Fruit fly (Drosophila melanogaster) whole organism, prepupa: ENCODE results near the gene Or19a.
A peak's percentile ranks its signal among the peaks of the same experiment; 100 is the strongest.

Experiments
- Blimp-1 ChIP-seq: fragments of 200-800 bp; sonication (Bioruptor generic); optimal IDR thresholded peaks from 3 replicates; lab custom pipeline; 2017; ENCODE audit warnings: missing biosample characterization, missing genetic modification characterization, mild to moderate bottlenecking, moderate library complexity, missing genetic modification reagents
- CG11762 ChIP-seq: fragments of 200-800 bp; sonication (Bioruptor generic); optimal IDR thresholded peaks from 3 replicates; lab custom pipeline; 2016; ENCODE audit warnings: missing biosample characterization, missing genetic modification characterization; ENCODE audit not compliant: insufficient read depth
- CG11902 ChIP-seq: fragments of 200-800 bp; sonication (Bioruptor generic); optimal IDR thresholded peaks from 3 replicates; lab custom pipeline; 2016; ENCODE audit warnings: missing biosample characterization, missing genetic modification characterization
- CG15336 ChIP-seq: fragments of 200-800 bp; sonication (Bioruptor generic); IDR thresholded peaks from 2 replicates; pipeline ENCODE4 v1.3.6; 2022; ENCODE audit warnings: missing biosample characterization, missing genetic modification characterization
- CG1621 ChIP-seq: fragments of 200-800 bp; sonication (Bioruptor generic); optimal IDR thresholded peaks from 3 replicates; lab custom pipeline; 2018; ENCODE audit warnings: missing biosample characterization, mild to moderate bottlenecking, missing genetic modification characterization
- CG3032 ChIP-seq: fragments of 200-800 bp; optimal IDR thresholded peaks from 2 replicates; lab custom pipeline; 2019; ENCODE audit warnings: missing biosample characterization, mild to moderate bottlenecking, missing genetic modification characterization, moderate library complexity
- CG34406 ChIP-seq: fragments of 200-800 bp; sonication (Bioruptor generic); optimal IDR thresholded peaks from 3 replicates; lab custom pipeline; 2016; ENCODE audit warnings: missing biosample characterization, missing genetic modification characterization
- CG3919 ChIP-seq: fragments of 200-800 bp; sonication (Bioruptor generic); optimal IDR thresholded peaks from 3 replicates; lab custom pipeline; 2016; ENCODE audit warnings: missing biosample characterization, missing genetic modification characterization
- CG6276 ChIP-seq: fragments of 200-800 bp; sonication (Bioruptor generic); optimal IDR thresholded peaks from 2 replicates; lab custom pipeline; 2017; ENCODE audit warnings: missing biosample characterization, mild to moderate bottlenecking, missing genetic modification characterization
- CG6792 ChIP-seq: fragments of 200-800 bp; sonication (Bioruptor generic); optimal IDR thresholded peaks from 3 replicates; lab custom pipeline; 2016; ENCODE audit warnings: missing biosample characterization, missing genetic modification characterization
- CG6854 ChIP-seq: fragments of 200-800 bp; sonication (Bioruptor generic); optimal IDR thresholded peaks from 2 replicates; lab custom pipeline; 2017; ENCODE audit warnings: missing biosample characterization, mild to moderate bottlenecking, missing genetic modification characterization
- CG7368 ChIP-seq: fragments of 200-800 bp; sonication (Bioruptor generic); optimal IDR thresholded peaks from 3 replicates; lab custom pipeline; 2016; ENCODE audit warnings: missing biosample characterization, missing genetic modification characterization
- CG8119 ChIP-seq: fragments of 200-800 bp; sonication (Bioruptor generic); IDR thresholded peaks from 3 replicates; pipeline ENCODE4 v1.3.6; 2022; ENCODE audit warnings: missing biosample characterization, missing genetic modification characterization
- CG8319 ChIP-seq: fragments of 200-800 bp; sonication (Bioruptor generic); optimal IDR thresholded peaks from 3 replicates; lab custom pipeline; 2016; ENCODE audit warnings: missing biosample characterization, missing genetic modification characterization
- CG8632 ChIP-seq: fragments of 200-800 bp; sonication (Bioruptor generic); optimal IDR thresholded peaks from 3 replicates; lab custom pipeline; 2016; ENCODE audit warnings: missing biosample characterization, missing genetic modification characterization
- CG9139 ChIP-seq: fragments of 200-800 bp; sonication (Bioruptor generic); optimal IDR thresholded peaks from 3 replicates; lab custom pipeline; 2017; ENCODE audit warnings: missing biosample characterization, mild to moderate bottlenecking, missing genetic modification characterization
- Eip75B ChIP-seq: fragments of 200-800 bp; sonication (Bioruptor generic); optimal IDR thresholded peaks from 3 replicates; lab custom pipeline; 2016; ENCODE audit warnings: missing biosample characterization, missing genetic modification characterization
- Eip78C ChIP-seq: fragments of 200-800 bp; sonication (Bioruptor generic); peaks from one replicate; lab custom pipeline; 2016; ENCODE audit warnings: missing biosample characterization, missing genetic modification characterization
- Eip93F ChIP-seq: fragments of 200-800 bp; sonication (Bioruptor generic); optimal IDR thresholded peaks from 2 replicates; lab custom pipeline; 2016; ENCODE audit warnings: missing biosample characterization, mild to moderate bottlenecking, missing genetic modification characterization
- Ets96B ChIP-seq: fragments of 200-800 bp; optimal IDR thresholded peaks from 2 replicates; lab custom pipeline; 2019; ENCODE audit warnings: missing biosample characterization, mild to moderate bottlenecking, missing genetic modification characterization, moderate library complexity
- Gug ChIP-seq: fragments of 200-800 bp; sonication (Bioruptor generic); IDR thresholded peaks from 2 replicates; pipeline ENCODE4 v1.3.6; 2022; ENCODE audit warnings: missing biosample characterization, missing genetic modification characterization
- Hr38 ChIP-seq: sonication (Bioruptor generic); optimal IDR thresholded peaks from 2 replicates; lab custom pipeline; 2016; ENCODE audit warnings: missing biosample characterization, missing genetic modification characterization
- Hr39 ChIP-seq: fragments of 200-800 bp; sonication (Bioruptor generic); optimal IDR thresholded peaks from 2 replicates; lab custom pipeline; 2016; ENCODE audit warnings: missing biosample characterization, missing genetic modification characterization
- Hr4 ChIP-seq: fragments of 200-800 bp; sonication (Bioruptor generic); optimal IDR thresholded peaks from 3 replicates; lab custom pipeline; 2016; ENCODE audit warnings: missing biosample characterization, missing genetic modification characterization
- Lpt ChIP-seq: fragments of 200-800 bp; sonication (Bioruptor generic); optimal IDR thresholded peaks from 3 replicates; lab custom pipeline; 2016; ENCODE audit warnings: missing biosample characterization, missing genetic modification characterization
- OdsH ChIP-seq: fragments of 200-800 bp; sonication (Bioruptor generic); optimal IDR thresholded peaks from 3 replicates; lab custom pipeline; 2016; ENCODE audit warnings: missing biosample characterization, missing genetic modification characterization
- Sox102F ChIP-seq: fragments of 200-800 bp; sonication (Bioruptor generic); optimal IDR thresholded peaks from 2 replicates; lab custom pipeline; 2016; ENCODE audit warnings: missing biosample characterization, mild to moderate bottlenecking, missing genetic modification characterization
- Sox14 ChIP-seq: fragments of 200-800 bp; sonication (Bioruptor generic); optimal IDR thresholded peaks from 3 replicates; lab custom pipeline; 2016; ENCODE audit warnings: missing biosample characterization, missing genetic modification characterization
- Sox15 ChIP-seq: fragments of 200-800 bp; sonication (Bioruptor generic); optimal IDR thresholded peaks from 3 replicates; lab custom pipeline; 2016; ENCODE audit warnings: missing biosample characterization, missing genetic modification characterization
- acj6 ChIP-seq: fragments of 200-800 bp; sonication (Bioruptor generic); optimal IDR thresholded peaks from 3 replicates; lab custom pipeline; 2016; ENCODE audit warnings: missing biosample characterization, missing genetic modification characterization
- cyc ChIP-seq: fragments of 200-800 bp; sonication (Bioruptor generic); optimal IDR thresholded peaks from 3 replicates; lab custom pipeline; 2016; ENCODE audit warnings: missing biosample characterization, missing genetic modification characterization
- dac ChIP-seq: fragments of 200-800 bp; sonication (Bioruptor generic); optimal IDR thresholded peaks from 2 replicates; lab custom pipeline; 2017; ENCODE audit warnings: missing biosample characterization, mild to moderate bottlenecking, missing genetic modification characterization
- eg ChIP-seq: fragments of 200-800 bp; sonication (Bioruptor generic); IDR thresholded peaks from 3 replicates; pipeline ENCODE4 v1.3.6; 2022; ENCODE audit warnings: missing biosample characterization, missing genetic modification characterization
- fd85E ChIP-seq: fragments of 200-800 bp; sonication (Bioruptor generic); optimal IDR thresholded peaks from 3 replicates; lab custom pipeline; 2016; ENCODE audit warnings: missing biosample characterization, missing genetic modification characterization
- fkh ChIP-seq: fragments of 200-800 bp; sonication (Bioruptor generic); optimal IDR thresholded peaks from 3 replicates; lab custom pipeline; 2017; ENCODE audit warnings: missing biosample characterization, mild to moderate bottlenecking, missing genetic modification characterization, moderate library complexity
- lz ChIP-seq: fragments of 200-800 bp; sonication (Bioruptor generic); optimal IDR thresholded peaks from 3 replicates; lab custom pipeline; 2016; ENCODE audit warnings: missing biosample characterization, missing genetic modification characterization
- net ChIP-seq: fragments of 200-800 bp; sonication (Bioruptor generic); optimal IDR thresholded peaks from 3 replicates; lab custom pipeline; 2016; ENCODE audit warnings: missing biosample characterization, missing genetic modification characterization
- pdm3 ChIP-seq: fragments of 200-800 bp; sonication (Bioruptor generic); optimal IDR thresholded peaks from 3 replicates; lab custom pipeline; 2016; ENCODE audit warnings: missing biosample characterization, missing genetic modification characterization
- svp ChIP-seq: fragments of 200-800 bp; sonication (Bioruptor generic); peaks from one replicate; lab custom pipeline; 2016; ENCODE audit warnings: missing biosample characterization, missing genetic modification characterization
- topi ChIP-seq: fragments of 200-800 bp; sonication (Bioruptor generic); optimal IDR thresholded peaks from 3 replicates; lab custom pipeline; 2016; ENCODE audit warnings: missing biosample characterization, missing genetic modification characterization

Or19a gene

dm6 chrX:20130486-20130885 is 12.5 kb downstream of the Or19a start (continued):
- TF ChIP-seq Eip75B, result no peak
- TF ChIP-seq CG34406 (GFP tag; lab: Kevin White, UChicago), result no peak
- no peak for TF ChIP-seq CG6854 (GFP tag; lab: Kevin White, UChicago)
- no peak for TF ChIP-seq Sox102F (GFP tag; lab: Kevin White, UChicago)
- TF ChIP-seq cyc (GFP tag; lab: Kevin White, UChicago), result no peak
- TF ChIP-seq CG1621, result no peak
- peak; percentile 79 for TF ChIP-seq CG15336
- TF ChIP-seq pdm3, result peak; percentile 43

DNA sequence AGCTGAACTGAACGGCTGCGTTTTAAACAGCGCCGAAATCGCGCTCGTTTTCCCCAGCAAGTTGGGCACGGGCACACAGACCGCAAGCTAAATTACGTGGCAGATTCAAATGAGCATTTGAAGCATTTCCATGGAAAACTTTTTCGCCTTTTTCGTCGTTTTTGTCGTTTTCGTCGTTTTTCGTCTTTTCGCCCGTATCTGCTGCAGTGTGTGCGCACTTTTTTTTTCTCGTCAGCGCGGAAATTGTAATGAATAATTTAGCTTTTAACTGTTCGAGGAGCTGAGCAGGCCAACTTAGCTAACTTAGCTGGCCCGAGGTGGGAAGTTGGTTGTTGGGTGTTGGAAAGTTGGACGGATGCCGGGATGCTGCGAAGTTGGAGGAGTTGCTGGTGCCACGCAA is 13.4 kb downstream of the Or19a start:
- TF ChIP-seq Lpt (GFP tag; lab: Kevin White, UChicago) (peak; percentile 9), CG6276 (GFP tag; lab: Kevin White, UChicago) (peak; percentile 72), OdsH (GFP tag; lab: Kevin White, UChicago) (no peak), CG15336 (peak; percentile 12; the same call in 1 of the 2 replicates), net (GFP tag; lab: Kevin White, UChicago) (no peak), eg (GFP tag; lab: Robert Waterston, UW) (peak; percentile 46; the same call in 1 of the 3 replicates), fd85E (GFP tag; lab: Kevin White, UChicago) (no peak), topi (GFP tag; lab: Kevin White, UChicago) (no peak), CG8119 (peak; percentile 47; the same call in 1 of the 3 replicates), dac (GFP tag; lab: Kevin White, UChicago) (peak; percentile 10)

DNA sequence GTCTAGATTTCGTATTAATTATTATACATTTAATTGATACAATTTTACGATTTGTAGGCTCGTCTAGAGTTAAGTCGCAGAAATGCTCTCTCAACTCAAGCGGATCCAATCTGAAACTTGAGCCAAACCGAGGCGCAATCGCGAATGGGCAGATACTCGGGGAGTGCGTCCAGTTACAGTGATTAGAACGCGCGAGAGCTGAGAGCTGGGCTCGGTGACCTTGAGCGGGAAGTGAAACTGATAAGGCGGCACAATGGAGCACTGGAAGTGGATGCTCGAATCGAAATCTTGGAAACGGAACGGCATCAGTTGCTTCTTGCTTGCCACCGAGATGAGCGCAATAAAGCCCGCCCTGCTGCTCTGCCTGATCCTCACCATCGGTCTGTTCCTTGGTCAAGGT is 20.8 kb downstream of the Or19a start, which contains the start of gene CG34331:
TSS of gene CG34331 (plus strand) at position 301 of the 400 bp plus-strand sequence.
- TF ChIP-seq dac (GFP tag; lab: Kevin White, UChicago), result no peak
- peak; percentile 54 for TF ChIP-seq svp (GFP tag; lab: Kevin White, UChicago)

- TF ChIP-seq Sox14 (GFP tag; lab: Kevin White, UChicago), result no peak
- TF ChIP-seq fkh (GFP tag; lab: Kevin White, UChicago), result no peak
- no peak for TF ChIP-seq acj6 (GFP tag; lab: Kevin White, UChicago)
- TF ChIP-seq Gug (GFP tag; lab: Robert Waterston, UW), result no peak
- TF ChIP-seq CG8632 (GFP tag; lab: Kevin White, UChicago), result no peak
- no peak for TF ChIP-seq topi (GFP tag; lab: Kevin White, UChicago)
- TF ChIP-seq Hr38 (GFP tag; lab: Kevin White, UChicago), result no peak
- TF ChIP-seq Hr39 (GFP tag; lab: Kevin White, UChicago), result no peak
- TF ChIP-seq Sox102F (GFP tag; lab: Kevin White, UChicago), result no peak
- TF ChIP-seq CG1621, result no peak
- no peak for TF ChIP-seq Eip78C
- no peak for TF ChIP-seq CG3919
- no peak for TF ChIP-seq net (GFP tag; lab: Kevin White, UChicago)
- no peak for TF ChIP-seq CG9139 (GFP tag; lab: Kevin White, UChicago)
- TF ChIP-seq CG7368 (GFP tag; lab: Kevin White, UChicago), result no peak
- TF ChIP-seq svp (GFP tag; lab: Kevin White, UChicago), result no peak
- no peak for TF ChIP-seq Blimp-1
- TF ChIP-seq lz, result no peak
- TF ChIP-seq CG34406 (GFP tag; lab: Kevin White, UChicago), result no peak
These were observed 32.5 kb downstream of the Or19a start, which contains the start of gene karr for dm6 chrX:20110475-20110874. Gene karr (minus strand): TSS chrX:20110575.

DNA sequence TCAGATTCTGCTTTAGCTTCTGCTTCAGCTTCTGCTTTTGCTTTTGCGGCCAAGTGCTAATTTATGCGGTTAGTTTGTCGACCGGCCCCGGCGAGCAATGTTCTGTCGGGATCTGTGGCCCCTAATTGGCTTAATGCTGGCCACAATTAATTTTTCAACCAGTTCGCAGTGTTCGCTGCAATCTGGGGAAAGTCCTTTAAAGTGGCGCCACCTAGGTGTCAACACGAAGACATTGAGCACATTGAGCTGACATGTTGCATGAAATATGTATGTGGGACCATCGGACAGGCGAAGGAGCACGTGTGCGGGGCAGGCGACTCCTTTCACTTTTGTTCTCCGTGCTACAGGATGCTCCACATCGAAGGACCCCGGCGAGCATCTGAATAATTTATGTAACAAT is 38.0 kb downstream of the Or19a start:
- TF ChIP-seq Eip93F (GFP tag; lab: Kevin White, UChicago) (no peak), eg (GFP tag; lab: Robert Waterston, UW) (no peak), Sox102F (GFP tag; lab: Kevin White, UChicago) (no peak), CG8319 (GFP tag; lab: Kevin White, UChicago) (no peak), CG9139 (GFP tag; lab: Kevin White, UChicago) (no peak), Lpt (GFP tag; lab: Kevin White, UChicago) (no peak), CG15336 (no peak), Hr4 (GFP tag; lab: Kevin White, UChicago) (no peak), CG11762 (GFP tag; lab: Kevin White, UChicago) (no peak), CG3919 (no peak), CG6792 (GFP tag; lab: Kevin White, UChicago) (no peak), topi (GFP tag; lab: Kevin White, UChicago) (no peak), Ets96B (no peak), lz (no peak), CG11902 (GFP tag; lab: Kevin White, UChicago) (no peak), Sox15 (GFP tag; lab: Kevin White, UChicago) (no peak), CG3032 (tag; lab: Kevin White, UChicago) (no peak), Blimp-1 (no peak), CG8632 (GFP tag; lab: Kevin White, UChicago) (no peak)
